Fruit fly (Drosophila melanogaster) whole organism, embryonic: ENCODE measurements around the gene NijC.

Experiments used
- CG10209 ChIP-seq: fragments of 200-800 bp; sonication (Bioruptor generic); optimal IDR thresholded peaks from 3 replicates; lab custom pipeline; 2017; ENCODE audit warnings: missing biosample characterization, mild to moderate bottlenecking, missing genetic modification characterization, missing genetic modification reagents
- CG11696 ChIP-seq: fragments of 200-800 bp; sonication (Bioruptor generic); IDR thresholded peaks from 2 replicates; pipeline ENCODE4 v1.3.6; 2022; ENCODE audit warnings: missing biosample characterization, missing genetic modification characterization
- CG12219 ChIP-seq: fragments of 200-800 bp; sonication (Bioruptor generic); optimal IDR thresholded peaks from 3 replicates; lab custom pipeline; 2018; ENCODE audit warnings: missing biosample characterization, mild to moderate bottlenecking, missing genetic modification characterization
- CG12299 ChIP-seq: fragments of 200-800 bp; sonication (Bioruptor generic); optimal IDR thresholded peaks from 2 replicates; lab custom pipeline; 2018; ENCODE audit warnings: missing biosample characterization, mild to moderate bottlenecking, missing genetic modification characterization
- CG14014 ChIP-seq: fragments of 200-800 bp; sonication (Bioruptor generic); IDR thresholded peaks from 2 replicates; pipeline ENCODE4 v1.3.6; 2022; ENCODE audit warnings: missing biosample characterization, missing genetic modification characterization
- CG14710 ChIP-seq: fragments of 200-800 bp; sonication (Bioruptor generic); optimal IDR thresholded peaks from 3 replicates; lab custom pipeline; 2019; ENCODE audit warnings: missing biosample characterization, mild to moderate bottlenecking, missing genetic modification characterization, moderate library complexity
- CG1529 ChIP-seq: fragments of 200-800 bp; sonication (Bioruptor generic); optimal IDR thresholded peaks from 3 replicates; lab custom pipeline; 2018; ENCODE audit warnings: missing biosample characterization, missing genetic modification characterization
- CG15514 ChIP-seq: fragments of 200-800 bp; sonication (Bioruptor generic); optimal IDR thresholded peaks from 3 replicates; lab custom pipeline; 2017; ENCODE audit warnings: missing biosample characterization, missing genetic modification characterization, mild to moderate bottlenecking, moderate library complexity, missing genetic modification reagents
- CG15601 ChIP-seq: fragments of 200-800 bp; sonication (Bioruptor generic); optimal IDR thresholded peaks from 3 replicates; lab custom pipeline; 2019; ENCODE audit warnings: missing biosample characterization, mild to moderate bottlenecking, missing genetic modification characterization, moderate library complexity
- CG15696 ChIP-seq: fragments of 200-800 bp; sonication (Bioruptor generic); optimal IDR thresholded peaks from 2 replicates; lab custom pipeline; 2019; ENCODE audit warnings: missing biosample characterization, mild to moderate bottlenecking, missing genetic modification characterization, moderate library complexity
- CG1602 ChIP-seq: fragments of 200-800 bp; sonication (Bioruptor generic); optimal IDR thresholded peaks from 3 replicates; lab custom pipeline; 2016; ENCODE audit warnings: missing biosample characterization, missing genetic modification characterization
- CG1647 ChIP-seq: fragments of 200-800 bp; sonication (Bioruptor generic); optimal IDR thresholded peaks from 3 replicates; lab custom pipeline; 2016; ENCODE audit warnings: missing biosample characterization, missing genetic modification characterization
- CG17829 ChIP-seq: fragments of 200-800 bp; optimal IDR thresholded peaks from 2 replicates; lab custom pipeline; 2019; ENCODE audit warnings: missing biosample characterization, mild to moderate bottlenecking, missing genetic modification characterization, moderate library complexity
- CG2120 ChIP-seq: fragments of 200-800 bp; sonication (Bioruptor generic); optimal IDR thresholded peaks from 3 replicates; lab custom pipeline; 2016; ENCODE audit warnings: missing biosample characterization, missing genetic modification characterization
- CG2129 ChIP-seq: fragments of 200-800 bp; sonication (Bioruptor generic); IDR thresholded peaks from 2 replicates; pipeline ENCODE4 v1.3.6; 2022; ENCODE audit warnings: missing biosample characterization, missing genetic modification characterization; ENCODE audit not compliant: partially characterized antibody
- CG3281 ChIP-seq: fragments of 200-800 bp; sonication (Bioruptor generic); optimal IDR thresholded peaks from 3 replicates; lab custom pipeline; 2017; ENCODE audit warnings: missing biosample characterization, mild to moderate bottlenecking, missing genetic modification characterization
- CG33557 ChIP-seq: fragments of 200-800 bp; sonication (Bioruptor generic); optimal IDR thresholded peaks from 2 replicates; lab custom pipeline; 2019; ENCODE audit warnings: missing biosample characterization, mild to moderate bottlenecking, missing genetic modification characterization, moderate library complexity
- CG6683 ChIP-seq: fragments of 200-800 bp; sonication (Bioruptor generic); optimal IDR thresholded peaks from 2 replicates; lab custom pipeline; 2017; ENCODE audit warnings: missing biosample characterization, mild to moderate bottlenecking, missing genetic modification characterization, missing genetic modification reagents
- CG6854 ChIP-seq: fragments of 200-800 bp; sonication (Bioruptor generic); optimal IDR thresholded peaks from 3 replicates; lab custom pipeline; 2017; ENCODE audit warnings: missing biosample characterization, mild to moderate bottlenecking, missing genetic modification characterization
- CG9932 ChIP-seq: fragments of 200-800 bp; sonication (Bioruptor generic); IDR thresholded peaks from 2 replicates; pipeline ENCODE4 v1.3.6; 2022; ENCODE audit warnings: missing biosample characterization, missing genetic modification characterization
- Chrac-16 ChIP-seq: fragments of 200-800 bp; sonication (Bioruptor generic); optimal IDR thresholded peaks from 3 replicates; lab custom pipeline; 2016; ENCODE audit warnings: missing biosample characterization, missing genetic modification characterization
- CkIIα-i1 ChIP-seq: fragments of 200-800 bp; sonication (Bioruptor generic); IDR thresholded peaks from 2 replicates; pipeline ENCODE4 v1.3.6; 2022; ENCODE audit warnings: missing biosample characterization, missing genetic modification characterization
- D19A ChIP-seq: fragments of 200-800 bp; optimal IDR thresholded peaks from 3 replicates; lab custom pipeline; 2019; ENCODE audit warnings: missing biosample characterization, mild to moderate bottlenecking, missing genetic modification characterization, moderate library complexity
- Dek ChIP-seq: fragments of 200-800 bp; sonication (Bioruptor generic); optimal IDR thresholded peaks from 3 replicates; lab custom pipeline; 2019; ENCODE audit warnings: missing biosample characterization, mild to moderate bottlenecking, missing genetic modification characterization, moderate library complexity
- Dfd ChIP-seq, 2 experiments: fragments of >200 bp; optimal IDR thresholded peaks; 2 replicates each; lab custom pipeline; 2017; ENCODE audit warnings: missing biosample characterization in 2 of 2, missing genetic modification characterization in 2 of 2
- Fer3 ChIP-seq: fragments of 200-800 bp; sonication (Bioruptor generic); optimal IDR thresholded peaks from 2 replicates; lab custom pipeline; 2018; ENCODE audit warnings: missing biosample characterization, mild to moderate bottlenecking, missing genetic modification characterization, moderate library complexity
- Gsc ChIP-seq: fragments of 200-800 bp; sonication (Bioruptor generic); IDR thresholded peaks from 2 replicates; pipeline ENCODE4 v1.3.6; 2022; ENCODE audit warnings: missing biosample characterization, missing genetic modification characterization
- H2.0 ChIP-seq: fragments of 200-800 bp; sonication (Bioruptor generic); IDR thresholded peaks from 2 replicates; pipeline ENCODE4 v1.3.6; 2022; ENCODE audit warnings: missing biosample characterization, missing genetic modification characterization
- Med ChIP-seq: fragments of 200-800 bp; sonication (Bioruptor generic); peaks from one replicate; lab custom pipeline; 2016; ENCODE audit warnings: missing biosample characterization, missing genetic modification characterization, mild to moderate bottlenecking, inconsistent platforms, moderate library complexity
- Oli ChIP-seq: fragments of 200-800 bp; sonication (Bioruptor generic); optimal IDR thresholded peaks from 2 replicates; lab custom pipeline; 2018; ENCODE audit warnings: missing biosample characterization, mild to moderate bottlenecking, missing genetic modification characterization, moderate library complexity
- Trl ChIP-seq, 3 experiments: fragments of >200 bp in 2 of 3; fragments of 200-800 bp in 1 of 3; sonication (Bioruptor generic) in 1 of 3; optimal IDR thresholded peaks; 2 replicates in 1 of 3; 3 replicates in 2 of 3; lab custom pipeline; 2016 to 2017; ENCODE audit warnings: missing biosample characterization in 1 of 3, missing genetic modification characterization in 1 of 3
- bsh ChIP-seq, 2 experiments: fragments of 200-800 bp; sonication (Bioruptor generic); optimal IDR thresholded peaks; 2 replicates each; lab custom pipeline; 2017 to 2018; ENCODE audit warnings: mild to moderate bottlenecking in 2 of 2, missing biosample characterization in 2 of 2, missing genetic modification characterization in 2 of 2, moderate library complexity in 1 of 2
- eve ChIP-seq, 2 experiments: fragments of >200 bp; optimal IDR thresholded peaks; 2 replicates each; lab custom pipeline; 2017; ENCODE audit warnings: missing biosample characterization in 2 of 2, missing genetic modification characterization in 2 of 2
- gcm2 ChIP-seq: fragments of 200-800 bp; sonication (Bioruptor generic); optimal IDR thresholded peaks from 2 replicates; lab custom pipeline; 2016; ENCODE audit warnings: missing biosample characterization, missing genetic modification characterization
- gfzf ChIP-seq: fragments of 200-800 bp; sonication (Bioruptor generic); optimal IDR thresholded peaks from 2 replicates; lab custom pipeline; 2016; ENCODE audit warnings: missing biosample characterization, mild to moderate bottlenecking, missing genetic modification characterization, moderate library complexity
- ken ChIP-seq: fragments of 200-800 bp; sonication (Bioruptor generic); IDR thresholded peaks from 3 replicates; pipeline ENCODE4 v1.3.6; 2022; ENCODE audit warnings: missing biosample characterization, missing genetic modification characterization
- lola ChIP-seq, 3 experiments: fragments of >200 bp in 2 of 3; fragments of 200-800 bp in 1 of 3; sonication (Bioruptor generic) in 1 of 3; optimal IDR thresholded peaks; 2 replicates each; lab custom pipeline; 2017 to 2019; ENCODE audit warnings: missing biosample characterization in 3 of 3, missing genetic modification characterization in 3 of 3, mild to moderate bottlenecking in 1 of 3, moderate library complexity in 1 of 3
- maf-S ChIP-seq: fragments of 200-800 bp; sonication (Bioruptor generic); optimal IDR thresholded peaks from 2 replicates; lab custom pipeline; 2016; ENCODE audit warnings: missing biosample characterization, missing genetic modification characterization
- nerfin-2 ChIP-seq: fragments of 200-800 bp; sonication (Bioruptor generic); IDR thresholded peaks from 2 replicates; pipeline ENCODE4 v1.3.6; 2022; ENCODE audit warnings: missing biosample characterization, missing genetic modification characterization; ENCODE audit not compliant: partially characterized antibody
- nmo ChIP-seq: fragments of 200-800 bp; sonication (Bioruptor generic); optimal IDR thresholded peaks from 2 replicates; lab custom pipeline; 2018; ENCODE audit warnings: missing biosample characterization, mild to moderate bottlenecking, missing genetic modification characterization, moderate library complexity
- org-1 ChIP-seq: fragments of 200-800 bp; sonication (Bioruptor generic); optimal IDR thresholded peaks from 2 replicates; lab custom pipeline; 2017; ENCODE audit warnings: missing biosample characterization, missing genetic modification characterization
- sens ChIP-seq: fragments of 200-800 bp; sonication (Bioruptor generic); peaks from one replicate; lab custom pipeline; 2016; ENCODE audit warnings: missing biosample characterization, missing genetic modification characterization
- sisA ChIP-seq: fragments of 200-800 bp; sonication (Bioruptor generic); IDR thresholded peaks from 2 replicates; pipeline ENCODE4 v1.3.6; 2022; ENCODE audit warnings: missing biosample characterization, missing genetic modification characterization
- slp2 ChIP-seq: fragments of 200-800 bp; sonication (Bioruptor generic); optimal IDR thresholded peaks from 2 replicates; lab custom pipeline; 2016; ENCODE audit warnings: missing biosample characterization, missing genetic modification characterization
- stwl ChIP-seq: fragments of 200-800 bp; sonication (Bioruptor generic); optimal IDR thresholded peaks from 3 replicates; lab custom pipeline; 2018; ENCODE audit warnings: missing biosample characterization, mild to moderate bottlenecking, missing genetic modification characterization, moderate library complexity
- tin ChIP-seq: fragments of 200-800 bp; sonication (Bioruptor generic); optimal IDR thresholded peaks from 3 replicates; lab custom pipeline; 2016; ENCODE audit warnings: missing biosample characterization, missing genetic modification characterization
- tna ChIP-seq: fragments of 200-800 bp; sonication (Bioruptor generic); IDR thresholded peaks from 2 replicates; pipeline ENCODE4 v1.3.6; 2022; ENCODE audit warnings: missing biosample characterization, missing genetic modification characterization; ENCODE audit not compliant: partially characterized antibody
- tx ChIP-seq: fragments of 200-800 bp; sonication (Bioruptor generic); optimal IDR thresholded peaks from 2 replicates; lab custom pipeline; 2016; ENCODE audit warnings: missing biosample characterization, missing genetic modification characterization
- vnd ChIP-seq: fragments of 200-800 bp; sonication (Bioruptor generic); IDR thresholded peaks from 3 replicates; pipeline ENCODE4 v1.3.6; 2022; ENCODE audit warnings: missing biosample characterization, missing genetic modification characterization; ENCODE audit not compliant: partially characterized antibody

The NijC gene

dm6 chr3R:12722392-12722914 lies 27.5 kb downstream of the NijC start, which contains the start of gene Men (continued):
- no peak for TF ChIP-seq slp2
- TF ChIP-seq gfzf = no peak
- TF ChIP-seq Dfd (GFP tag; optimal IDR thresholded peaks at IDR 0.05; lab: Kevin White, UChicago) = no peak
- peak; percentile 39 for TF ChIP-seq CG15696
- peak; percentile 31 for TF ChIP-seq CG33557 (GFP tag; lab: Kevin White, UChicago)
- TF ChIP-seq org-1 (GFP tag; lab: Kevin White, UChicago) = peak; percentile 32
- TF ChIP-seq stwl (tag; lab: Kevin White, UChicago) = no peak
- TF ChIP-seq CG10209 = peak; percentile 43
- peak in 1 of 3 experiments; percentile 56 for TF ChIP-seq lola (GFP tag; optimal IDR thresholded peaks at IDR 0.05; lab: Kevin White, UChicago)
- TF ChIP-seq CG1529 (GFP tag; lab: Kevin White, UChicago) = peak; percentile 25
- no peak for TF ChIP-seq CG2129 (GFP tag; lab: Robert Waterston, UW)
- TF ChIP-seq Chrac-16 (GFP tag; lab: Kevin White, UChicago) = peak; percentile 20
- no peak for TF ChIP-seq tx (GFP tag; lab: Kevin White, UChicago)
- TF ChIP-seq CG9932 = 0 out of 2 replicates have a peak, but pooled peaks have one; percentile 9
- TF ChIP-seq Med (GFP tag; lab: Kevin White, UChicago) = peak; percentile 71
- no peak for TF ChIP-seq nerfin-2
- TF ChIP-seq sisA (GFP tag; lab: Robert Waterston, UW) = peak; percentile 61
- TF ChIP-seq sens (GFP tag; lab: Kevin White, UChicago) = peak; percentile 82
- peak; percentile 43 for TF ChIP-seq CG14710 (tag; lab: Kevin White, UChicago)
- TF ChIP-seq Trl (optimal IDR thresholded peaks at IDR 0.05; lab: Kevin White, UChicago) = no peak
- no peak for TF ChIP-seq Trl (GFP tag; optimal IDR thresholded peaks at IDR 0.05; lab: Kevin White, UChicago)
- TF ChIP-seq CG17829 (tag; lab: Kevin White, UChicago) = peak; percentile 60
- no peak for TF ChIP-seq CG1647 (GFP tag; lab: Kevin White, UChicago)
- TF ChIP-seq D19A (tag; lab: Kevin White, UChicago) = peak; percentile 62
- peak in 1 of 2 experiments; percentile 32 for TF ChIP-seq eve (GFP tag; optimal IDR thresholded peaks at IDR 0.05; lab: Kevin White, UChicago)
- 0 out of 2 replicates have a peak, but pooled peaks have one; percentile 8 for TF ChIP-seq CG11696 (GFP tag; lab: Robert Waterston, UW)
- no peak for TF ChIP-seq Gsc (GFP tag; lab: Robert Waterston, UW)
- TF ChIP-seq tin (GFP tag; lab: Kevin White, UChicago) = peak; percentile 27
- peak; percentile 59; the same call in 1 of the 2 replicates for TF ChIP-seq CG14014
- no peak for TF ChIP-seq H2.0 (GFP tag; lab: Robert Waterston, UW)
- peak; percentile 49 for TF ChIP-seq CG3281
- TF ChIP-seq maf-S (GFP tag; lab: Kevin White, UChicago) = no peak
- TF ChIP-seq CG6683 (GFP tag; lab: Kevin White, UChicago) = peak; percentile 18
- TF ChIP-seq tna (GFP tag; lab: Robert Waterston, UW) = no peak
- peak; percentile 37 for TF ChIP-seq CG15601 (tag; lab: Kevin White, UChicago)
- TF ChIP-seq CG15514 (GFP tag; lab: Kevin White, UChicago) = peak; percentile 1
- peak; percentile 45 for TF ChIP-seq CG6854 (GFP tag; lab: Kevin White, UChicago)
- peak; percentile 52 for TF ChIP-seq Fer3 (tag; lab: Kevin White, UChicago)
- TF ChIP-seq CkIIα-i1 (GFP tag; lab: Robert Waterston, UW) = no peak
- TF ChIP-seq CG2120 (GFP tag; lab: Kevin White, UChicago) = peak; percentile 33
- TF ChIP-seq nmo (GFP tag; lab: Kevin White, UChicago) = peak; percentile 75
- no peak for TF ChIP-seq vnd
- no peak for TF ChIP-seq CG12219 (GFP tag; lab: Kevin White, UChicago)
- TF ChIP-seq Oli (tag; lab: Kevin White, UChicago) = peak; percentile 75
- peak; percentile 26 for TF ChIP-seq CG1602
- peak; percentile 15 for TF ChIP-seq CG12299 (tag; lab: Kevin White, UChicago)
- TF ChIP-seq bsh (GFP tag; optimal IDR thresholded peaks at IDR 0.05; lab: Kevin White, UChicago) = peak in 1 of 2 experiments; percentile 48
- TF ChIP-seq Dek (tag; lab: Kevin White, UChicago) = peak; percentile 62
- TF ChIP-seq gcm2 = no peak
- TF ChIP-seq ken (GFP tag; lab: Robert Waterston, UW) = no peak
